2 worm cellular contexts compared by ENCODE assay signal in the genomic region with DNA sequence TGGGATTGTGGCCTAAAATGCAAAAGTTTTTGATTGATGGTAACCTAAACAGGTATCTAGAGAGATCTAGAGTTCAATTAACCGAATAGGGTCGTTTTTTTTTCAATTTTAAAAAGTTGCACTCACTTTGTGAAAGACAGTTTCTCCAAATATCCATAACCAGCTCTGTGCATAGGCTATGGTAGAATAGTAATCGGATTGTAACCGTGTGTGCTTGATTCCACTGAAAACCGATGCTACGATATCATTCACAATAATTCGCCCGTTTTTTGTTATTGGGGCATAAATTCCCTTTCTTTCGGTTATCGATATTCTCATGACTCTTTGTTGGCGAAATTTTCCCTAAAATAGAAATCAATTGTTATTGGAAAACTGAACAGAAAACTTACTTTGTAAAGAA.
A peak's percentile ranks its signal among the peaks of the same experiment; 100 is the strongest.
TF ChIP-seq lines count a peak whose summit lies in the region.

No protein-coding gene starts in this region.

TF ChIP-seq in whole organism, L3 larva, 47 proteins besides CTCF, POLR2A, EP300 and RAD21:
- TF ChIP-seq pha-4 (tag; optimal IDR thresholded peaks at IDR 0.05; lab: Kevin White, UChicago): no peak
- peak; percentile 23 for TF ChIP-seq nhr-23 (tag; optimal IDR thresholded peaks at IDR 0.05; lab: Kevin White, UChicago)

TF ChIP-seq in whole organism, L4 larva, 104 proteins besides CTCF, POLR2A, EP300 and RAD21:
- TF ChIP-seq unc-62 (GFP tag; optimal IDR thresholded peaks at IDR 0.05 in 1 of 2; lab: Kevin White, UChicago) (peak in 1 of 2 experiments; percentile 94), unc-62 (tag; optimal IDR thresholded peaks at IDR 0.05; lab: Kevin White, UChicago) (no peak), duxl-1 (tag; optimal IDR thresholded peaks at IDR 0.05; lab: Kevin White, UChicago; ENCODE audit: poor library complexity) (peak; percentile 53), nhr-25 (tag; optimal IDR thresholded peaks at IDR 0.05; lab: Kevin White, UChicago; ENCODE audit: borderline replicate concordance, insufficient read depth) (no peak)
